Fruit fly (Drosophila melanogaster): ENCODE results near the gene C1GalTA.

Gene C1GalTA

dm6 chr2L:8951184-8951934 is at the start of gene C1GalTA (continued):
- TF ChIP-seq esg (GFP tag; conservative IDR thresholded peaks at IDR 0.05) (peak; percentile 92), CG9817 (tag; optimal IDR thresholded peaks at IDR 0.05) (peak; percentile 94), CG12942 (GFP tag; optimal IDR thresholded peaks at IDR 0.05) (peak; percentile 92), ATbp (GFP tag; optimal IDR thresholded peaks at IDR 0.05) (peak; percentile 96), CG7839 (tag; optimal IDR thresholded peaks at IDR 0.05) (peak; percentile 99), sc (optimal IDR thresholded peaks at IDR 0.05) (no peak), sc (GFP tag; optimal IDR thresholded peaks at IDR 0.05) (peak; percentile 97), CG12236 (GFP tag; optimal IDR thresholded peaks at IDR 0.05) (no peak), klu (GFP tag; IDR thresholded peaks at IDR 0.05) (peak; percentile 96), CG6254 (GFP tag; optimal IDR thresholded peaks at IDR 0.05) (peak; percentile 93), chinmo (GFP tag; IDR thresholded peaks at IDR 0.05; ENCODE audit: partially characterized antibody) (no peak), Camta (GFP tag; optimal IDR thresholded peaks at IDR 0.05) (peak; percentile 40), p53 (GFP tag; optimal IDR thresholded peaks at IDR 0.05) (no peak), CG12155 (GFP tag; optimal IDR thresholded peaks at IDR 0.05) (peak; percentile 93), CG17385 (GFP tag; optimal IDR thresholded peaks at IDR 0.05) (peak; percentile 98), CG6813 (GFP tag; optimal IDR thresholded peaks at IDR 0.05) (peak; percentile 96), CG14710 (tag; optimal IDR thresholded peaks at IDR 0.05) (peak; percentile 99), Fer3 (tag; optimal IDR thresholded peaks at IDR 0.05) (peak; percentile 98), CG3407 (GFP tag; optimal IDR thresholded peaks at IDR 0.05) (peak; percentile 96), CG10462 (GFP tag; optimal IDR thresholded peaks at IDR 0.05) (peak; percentile 90), CG8478 (optimal IDR thresholded peaks at IDR 0.05) (no peak), seq (GFP tag; IDR thresholded peaks at IDR 0.05) (peak; percentile 91), CG7372 (GFP tag; IDR thresholded peaks at IDR 0.05) (peak; percentile 95), MBD-R2 (GFP tag; IDR thresholded peaks at IDR 0.05) (peak; percentile 61; the same call in 1 of the 2 replicates), Hand (GFP tag; optimal IDR thresholded peaks at IDR 0.05) (peak; percentile 98), Hr3 (GFP tag; optimal IDR thresholded peaks at IDR 0.05) (peak; percentile 97), run (tag; optimal IDR thresholded peaks at IDR 0.05) (peak; percentile 97), CG30403 (GFP tag; optimal IDR thresholded peaks at IDR 0.05) (peak; percentile 97), crc (GFP tag; optimal IDR thresholded peaks at IDR 0.05) (no peak), YL-1 (GFP tag; optimal IDR thresholded peaks at IDR 0.05) (peak; percentile 90), aop (GFP tag; IDR thresholded peaks at IDR 0.05) (no peak), Rfx (GFP tag; IDR thresholded peaks at IDR 0.05) (peak; percentile 94), gcm (GFP tag; optimal IDR thresholded peaks at IDR 0.05) (peak; percentile 99), Hr78 (GFP tag; optimal IDR thresholded peaks at IDR 0.05) (peak in 1 of 2 experiments; percentile 94), Dll (GFP tag; IDR thresholded peaks at IDR 0.05; ENCODE audit: partially characterized antibody) (no peak), CG7271 (tag; optimal IDR thresholded peaks at IDR 0.05) (peak; percentile 97), BEAF-32 (GFP tag; optimal IDR thresholded peaks at IDR 0.05) (no peak), CG1832 (GFP tag; optimal IDR thresholded peaks at IDR 0.05) (no peak), Dad (GFP tag; optimal IDR thresholded peaks at IDR 0.05) (peak; percentile 76), CG8089 (GFP tag; optimal IDR thresholded peaks at IDR 0.05) (peak; percentile 62), pita (GFP tag; optimal IDR thresholded peaks at IDR 0.05) (no peak)

All from whole organism, embryonic.